Fruit fly (Drosophila melanogaster) ovary, adult (tissue): ENCODE results near the gene caz.
A peak's percentile ranks its signal among the peaks of the same experiment; 100 is the strongest.

Experiments
- CG17801 ChIP-seq: fragments of 200-800 bp; optimal IDR thresholded peaks from 2 replicates; lab custom pipeline; 2019; ENCODE audit warnings: missing biosample characterization, mild to moderate bottlenecking, missing genetic modification characterization, moderate library complexity; ENCODE audit not compliant: partially characterized antibody

Gene caz

DNA sequence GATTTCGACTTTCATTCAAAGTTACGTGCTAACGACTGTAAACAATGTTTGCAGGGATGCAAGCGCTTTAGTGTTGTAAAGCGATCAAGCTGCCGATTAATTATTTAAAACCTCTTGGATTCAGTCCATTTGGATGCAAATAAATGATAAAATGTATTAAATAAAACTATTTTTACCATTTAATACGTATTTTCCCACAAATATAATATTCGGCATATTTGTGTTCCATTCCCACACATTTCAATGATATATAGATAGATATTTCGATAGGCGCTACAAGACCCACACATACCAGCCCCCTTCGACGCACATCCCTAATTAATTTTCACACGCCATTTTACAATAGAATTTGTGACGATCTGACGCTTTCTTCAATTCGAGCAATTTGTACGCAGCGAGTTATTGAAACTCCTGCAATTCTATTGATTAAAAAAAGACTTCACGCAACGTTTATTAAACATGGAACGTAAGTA, at the start of gene caz, which contains the start of gene CG32576:
caz (plus strand) TSS at position 319 of the 473 bp plus-strand sequence.
CG32576 (minus strand) TSS at position 42 of the 473 bp plus-strand sequence.
- TF ChIP-seq CG17801 (GFP tag; lab: Kevin White, UChicago) = peak; percentile 45

DNA sequence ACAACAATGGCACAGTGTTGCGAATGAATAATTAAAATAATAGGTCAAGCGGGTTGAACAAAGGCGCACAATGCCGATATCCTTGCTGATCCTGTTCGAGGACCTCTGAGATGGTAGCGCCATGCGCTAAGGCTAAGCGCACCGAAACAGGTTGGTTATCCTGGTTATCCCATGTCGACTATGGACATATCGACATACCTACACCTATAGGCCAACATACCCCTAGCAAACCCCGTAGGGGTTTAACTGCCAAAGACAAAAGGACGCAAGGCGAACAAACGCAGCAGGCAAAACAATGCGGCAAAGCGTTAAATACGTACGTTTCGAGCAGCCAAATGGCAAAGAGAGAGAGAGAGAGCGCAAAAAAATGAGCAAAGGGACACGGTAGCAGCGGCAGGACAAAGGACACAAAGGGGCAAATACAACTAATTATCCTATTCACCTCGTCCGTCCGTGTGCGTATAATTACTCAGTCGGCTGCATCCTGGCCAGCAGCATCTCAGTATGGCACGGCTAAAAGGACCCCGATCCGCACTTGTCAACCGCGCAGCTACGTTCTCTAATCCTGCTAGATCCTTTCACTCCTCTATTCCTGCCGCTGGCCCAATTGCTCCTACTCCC, 46.7 kb upstream of the caz start:
- TF ChIP-seq CG17801 (GFP tag; lab: Kevin White, UChicago) = no peak

DNA sequence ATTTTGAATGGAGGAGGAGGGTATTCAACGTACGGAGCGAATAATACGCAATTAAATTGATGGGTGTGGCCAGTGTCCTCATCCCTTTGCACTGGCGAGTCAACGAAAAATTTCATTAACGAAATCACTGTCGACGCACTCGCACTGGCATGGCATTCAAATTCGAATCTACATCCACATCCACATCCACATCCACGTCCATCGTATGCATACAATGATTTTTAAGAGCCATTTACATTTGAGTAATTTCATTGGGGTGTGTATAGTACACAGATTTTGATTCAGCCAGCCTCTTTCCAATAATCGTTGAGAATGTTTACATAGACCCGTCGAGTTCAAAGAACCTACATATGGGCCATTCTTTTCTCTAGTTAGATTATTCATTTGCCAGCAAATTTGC, 44.6 kb upstream of the caz start:
- TF ChIP-seq CG17801 (GFP tag; lab: Kevin White, UChicago) = no peak

DNA sequence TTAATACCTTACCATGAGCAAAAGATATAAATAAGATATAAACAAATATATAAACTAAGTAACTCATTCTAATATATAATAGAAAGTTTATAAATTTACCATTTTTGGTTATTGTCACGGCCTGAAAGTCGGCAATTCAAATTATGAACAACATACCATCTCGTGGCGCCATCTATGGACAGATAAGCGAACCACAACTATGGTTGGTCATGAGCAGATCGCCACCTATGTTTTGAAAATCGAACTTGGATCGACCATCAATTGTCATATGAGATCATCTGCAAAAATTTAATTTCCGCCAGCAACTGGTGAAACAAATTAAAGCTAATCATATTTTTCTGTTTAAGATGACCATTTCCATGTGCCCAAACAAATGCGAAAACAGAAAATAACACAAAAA, 43.9 kb upstream of the caz start:
- TF ChIP-seq CG17801 (GFP tag; lab: Kevin White, UChicago) = no peak

DNA sequence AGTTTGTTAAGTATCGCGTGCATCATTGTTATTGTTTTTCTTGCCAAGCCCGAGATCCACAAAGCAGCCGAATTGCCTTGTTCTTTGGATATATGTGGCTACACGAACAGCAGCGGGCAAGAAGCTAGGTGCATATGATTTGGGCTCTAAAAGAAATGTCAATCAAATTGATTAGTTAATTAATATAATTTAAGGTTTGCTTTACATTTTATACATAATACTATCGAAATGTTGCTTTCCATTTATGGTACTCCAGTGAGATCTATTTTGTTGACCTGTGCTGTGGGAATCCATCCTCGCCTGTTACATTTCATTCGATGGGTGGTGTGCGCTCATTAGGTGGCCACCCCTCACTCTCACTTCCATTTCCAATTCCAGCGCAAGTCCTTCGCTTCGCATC, 25.2 kb upstream of the caz start:
- no peak for TF ChIP-seq CG17801 (GFP tag; lab: Kevin White, UChicago)

DNA sequence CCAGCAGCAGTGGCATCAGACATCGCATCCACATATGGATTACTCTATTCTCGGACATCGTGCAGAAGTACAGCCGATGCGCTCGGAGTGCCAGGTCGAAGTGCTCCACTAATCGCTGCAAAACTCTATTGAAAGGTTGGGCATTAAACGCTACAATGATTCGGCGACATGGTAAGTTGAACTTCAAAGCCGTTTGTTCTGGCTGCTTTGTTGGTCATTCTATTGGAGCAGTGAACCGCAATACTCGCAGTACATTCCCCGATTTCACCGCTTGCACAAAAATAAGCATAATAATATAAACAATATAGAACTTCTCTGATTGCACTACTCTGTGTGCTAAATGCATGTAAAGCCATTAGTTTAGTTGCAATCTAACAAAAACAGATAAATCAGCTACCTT, 22.2 kb upstream of the caz start, which contains the start of gene CG12507:
CG12507 (minus strand) TSS at position 101 of the 400 bp plus-strand sequence.
- no peak for TF ChIP-seq CG17801 (GFP tag; lab: Kevin White, UChicago)

DNA sequence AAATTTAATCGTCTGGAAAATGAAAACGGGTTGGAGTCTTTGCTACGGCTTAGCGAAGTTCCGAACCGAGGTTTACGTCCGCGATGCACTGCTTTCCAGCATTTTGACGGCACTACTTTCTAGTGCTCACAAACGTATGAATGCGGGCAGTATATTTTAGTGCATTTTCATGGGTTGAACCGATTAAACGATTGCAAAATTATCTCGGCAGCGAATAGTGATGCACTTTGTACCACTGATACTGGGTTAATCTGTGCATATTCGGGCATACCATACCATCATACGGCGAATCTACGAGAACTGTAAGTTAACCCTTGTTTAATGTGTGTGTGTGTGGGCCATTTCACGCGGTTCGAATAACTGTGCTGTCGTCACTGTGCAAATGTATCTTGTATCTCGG, 17.8 kb upstream of the caz start, which contains the start of gene Mfe2:
Mfe2 (plus strand) TSS at position 157 of the 400 bp plus-strand sequence.
- peak; percentile 50 for TF ChIP-seq CG17801 (GFP tag; lab: Kevin White, UChicago)

DNA sequence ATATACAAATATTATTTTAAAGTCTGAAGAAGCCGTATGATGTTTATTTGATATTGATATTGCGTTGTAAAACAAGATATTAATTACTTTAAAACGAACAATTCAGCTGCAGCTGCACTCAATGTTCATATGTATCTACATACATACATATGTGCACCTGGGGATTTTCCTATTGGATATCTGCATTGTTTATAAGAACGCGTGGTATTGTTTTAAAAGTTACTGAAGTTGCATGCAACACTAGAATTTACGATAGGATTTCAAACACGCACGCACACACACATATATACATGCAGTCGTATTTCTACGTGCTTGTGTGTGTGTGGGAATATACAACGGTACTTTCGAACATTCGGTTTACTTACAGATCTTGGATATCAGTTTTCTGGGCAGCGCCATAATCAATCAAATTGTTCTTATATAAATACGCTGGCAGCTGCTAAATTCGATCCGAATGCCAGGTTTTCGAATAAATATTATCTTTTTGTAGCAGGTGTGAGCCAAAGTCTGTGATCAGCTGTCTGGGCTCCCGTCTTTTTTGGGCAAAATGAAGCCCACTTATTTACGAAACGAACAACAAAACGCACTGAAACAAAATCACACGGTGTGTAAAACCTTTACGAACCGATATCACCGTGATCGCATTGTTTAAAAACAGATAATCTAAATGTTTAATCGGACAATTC, 13.3 kb upstream of the caz start:
- TF ChIP-seq CG17801 (GFP tag; lab: Kevin White, UChicago) = no peak

DNA sequence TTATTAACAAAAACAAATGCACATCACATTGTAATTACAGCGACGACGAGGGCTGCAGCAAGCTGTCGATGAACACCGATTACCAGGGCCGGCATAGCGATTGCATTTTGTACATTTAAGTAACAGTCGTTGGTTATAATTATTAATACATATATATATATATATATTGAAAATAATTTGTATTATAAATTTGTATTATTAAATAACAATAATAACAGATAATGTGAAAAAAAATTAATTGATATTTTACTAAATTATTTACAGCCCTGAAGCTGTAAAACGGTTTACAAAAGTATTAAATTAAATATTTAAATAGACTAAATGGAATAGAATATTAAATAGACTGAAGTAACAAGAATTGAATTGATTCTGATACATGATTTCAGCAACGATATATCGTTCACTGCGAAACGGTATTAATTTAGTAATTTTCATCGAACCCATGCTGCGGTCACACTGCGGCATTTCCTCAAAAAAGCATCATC, 12.7 kb upstream of the caz start, which contains the start of the genes kat80 and Prosalpha4:
kat80 (minus strand) TSS at position 327 of the 485 bp plus-strand sequence.
Prosalpha4 (plus strand) TSS at position 417 of the 485 bp plus-strand sequence.
- no peak for TF ChIP-seq CG17801 (GFP tag; lab: Kevin White, UChicago)

DNA sequence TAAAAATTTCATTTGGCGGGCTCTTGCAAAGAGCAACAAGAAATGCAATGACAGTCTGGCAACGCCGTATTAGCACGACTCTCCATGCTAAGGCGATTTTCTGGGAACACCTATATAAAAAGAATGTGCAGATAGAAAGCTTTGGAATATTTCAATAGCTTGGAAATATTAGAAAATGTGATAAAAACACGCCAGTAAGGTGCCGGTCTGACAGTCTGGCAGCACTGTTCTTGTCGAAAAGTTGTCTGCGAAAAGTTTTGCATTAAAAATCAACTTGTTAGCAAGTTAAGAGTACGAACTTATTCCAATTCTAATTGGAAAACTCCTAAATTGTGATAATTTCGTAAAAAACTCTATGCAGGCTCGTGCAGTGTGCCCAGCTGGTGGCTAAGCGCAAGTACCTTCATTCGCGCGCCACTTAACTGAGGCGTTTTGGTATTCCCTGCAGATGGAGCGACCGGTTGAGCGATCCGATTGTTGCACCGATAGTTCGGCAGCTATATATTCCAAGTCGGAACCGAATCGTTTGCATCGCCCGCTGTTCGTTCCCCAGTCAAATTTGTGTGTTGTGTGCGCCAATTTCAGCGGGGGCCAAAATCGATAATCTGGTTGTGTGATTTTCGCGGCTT, 10.6 kb upstream of the caz start, which contains the start of gene eas:
eas (plus strand) TSS at position 451 of the 629 bp plus-strand sequence.
- no peak for TF ChIP-seq CG17801 (GFP tag; lab: Kevin White, UChicago)

DNA sequence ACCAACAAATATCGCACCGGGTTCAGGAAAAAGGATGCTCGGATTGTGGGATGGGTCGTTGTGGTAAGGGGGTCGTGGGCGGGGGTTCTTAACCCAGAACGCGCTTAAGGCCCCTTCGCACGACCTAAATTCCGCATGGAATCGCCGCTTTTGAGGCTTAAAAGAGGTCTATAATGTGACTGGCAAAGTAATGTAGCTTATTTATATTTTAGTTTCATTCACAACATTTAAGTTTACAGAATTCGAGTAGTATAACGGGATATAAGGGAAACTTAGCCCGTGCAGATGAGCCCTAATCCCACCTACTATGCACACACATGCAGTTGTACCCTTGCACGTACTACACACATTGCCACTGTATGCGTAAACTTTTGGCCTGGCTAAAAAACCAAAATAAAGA, 9.8 kb upstream of the caz start:
- peak; percentile 86 for TF ChIP-seq CG17801 (GFP tag; lab: Kevin White, UChicago)

DNA sequence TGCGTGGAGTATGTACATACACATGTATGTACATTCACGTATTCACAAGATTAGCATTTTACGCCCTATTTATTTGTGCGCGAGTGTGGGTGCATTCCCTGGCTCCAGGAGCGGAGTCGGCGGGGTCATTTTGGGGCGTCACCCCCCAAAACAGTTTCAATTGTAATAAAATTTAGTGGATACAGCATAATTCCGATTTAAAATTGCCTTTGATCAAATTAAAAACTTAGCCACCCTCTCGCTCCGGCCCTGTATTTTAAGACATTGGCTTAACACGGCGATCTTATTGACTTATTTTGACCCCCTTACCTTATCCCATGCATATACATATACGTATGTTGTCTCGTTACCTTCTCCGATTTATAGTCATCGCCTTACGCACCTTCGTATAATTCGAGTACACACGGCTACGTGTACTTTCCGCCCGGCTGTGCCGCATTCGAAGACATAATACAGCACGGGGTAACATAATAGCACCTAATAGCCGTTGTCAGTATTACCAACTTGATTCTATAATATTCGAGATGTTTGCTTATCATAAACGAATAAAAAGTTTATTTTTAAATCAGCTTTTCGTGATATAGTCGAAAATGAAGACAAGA, 9.2 kb upstream of the caz start:
- peak; percentile 45 for TF ChIP-seq CG17801 (GFP tag; lab: Kevin White, UChicago)

DNA sequence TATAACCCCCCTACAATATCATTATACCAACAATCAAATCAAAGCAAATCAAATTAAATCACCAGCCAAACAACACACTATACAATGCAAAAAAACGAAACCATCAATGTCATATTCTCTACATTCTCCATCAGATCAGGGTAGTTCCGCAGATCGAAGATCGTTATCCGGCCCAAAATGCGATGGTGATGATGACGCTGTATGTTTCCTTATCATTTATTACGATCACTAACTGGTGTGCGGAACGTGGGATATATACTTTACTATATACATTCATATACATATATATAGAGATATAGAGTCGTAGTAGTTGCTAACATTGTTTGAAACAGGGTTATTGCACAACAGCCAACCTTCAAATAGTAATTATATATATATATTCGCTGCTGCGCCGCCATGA, 7.3 kb upstream of the caz start:
- no peak for TF ChIP-seq CG17801 (GFP tag; lab: Kevin White, UChicago)

DNA sequence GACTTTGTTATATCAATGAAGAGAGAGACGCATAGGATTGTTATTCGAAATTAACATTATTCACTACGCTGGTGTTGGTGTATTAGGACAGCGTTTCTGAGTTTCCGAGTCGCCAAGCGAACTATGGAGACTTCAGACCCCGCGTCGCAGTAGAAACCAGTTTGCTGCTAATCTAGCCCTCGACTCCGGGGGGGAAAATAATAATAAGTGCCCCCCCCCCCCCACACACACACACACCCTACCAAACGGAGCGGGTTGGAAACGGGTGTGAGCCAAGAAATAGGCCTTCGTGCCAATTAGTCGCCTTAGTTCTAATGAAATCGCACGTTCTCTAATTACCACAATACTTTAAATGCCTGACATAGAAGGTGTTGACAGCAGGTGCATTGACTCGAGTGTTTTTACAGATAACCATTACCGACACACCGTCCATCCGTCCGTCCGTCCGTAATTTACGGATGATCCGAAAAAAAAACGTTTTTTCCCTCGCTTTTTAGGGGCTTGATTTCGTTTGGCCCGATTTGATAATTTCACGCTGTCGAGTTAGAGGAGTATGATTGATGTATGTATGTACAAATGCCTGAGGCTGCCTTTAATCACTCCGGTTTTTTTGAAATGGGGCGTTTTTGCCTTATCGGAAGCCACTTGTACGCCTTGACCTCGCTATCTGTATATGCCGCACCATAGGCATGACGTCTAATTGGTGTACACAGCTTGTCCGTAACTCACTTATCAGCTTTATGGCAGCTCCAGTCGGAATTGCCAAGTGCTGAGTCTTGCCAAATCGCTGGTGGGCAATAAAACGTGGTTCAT, 6.7 kb upstream of the caz start:
- no peak for TF ChIP-seq CG17801 (GFP tag; lab: Kevin White, UChicago)
